Worm (Caenorhabditis elegans): ENCODE results near the gene ges-1.

The ges-1 gene

ce11 chrV:1455280-1455679 lies 23.3 kb upstream of the ges-1 start:
- TF ChIP-seq F55B11.4 (tag; optimal IDR thresholded peaks at IDR 0.05; ENCODE audit: borderline replicate concordance, insufficient read depth) (no peak), hmg-1.2 (GFP tag; IDR thresholded peaks at IDR 0.05) (peak; percentile 78), nhr-120 (GFP tag; IDR thresholded peaks at IDR 0.05) (0 out of 2 replicates have a peak, but pooled peaks have one; percentile 52), unc-130 (GFP tag; optimal IDR thresholded peaks at IDR 0.05) (no peak), mcd-1 (GFP tag; IDR thresholded peaks at IDR 0.05) (peak; percentile 40; the same call in 1 of the 2 replicates), nhr-90 (tag; optimal IDR thresholded peaks at IDR 0.05) (no peak), attf-5 (GFP tag; optimal IDR thresholded peaks at IDR 0.05) (no peak), dox-1 (GFP tag; IDR thresholded peaks at IDR 0.05) (peak; percentile 49; the same call in 1 of the 2 replicates), ceh-58 (GFP tag; IDR thresholded peaks at IDR 0.05) (no peak), ztf-28 (GFP tag; IDR thresholded peaks at IDR 0.05) (no peak), hlh-26 (GFP tag; conservative IDR thresholded peaks at IDR 0.05) (no peak), snpc-1.3 (tag; optimal IDR thresholded peaks at IDR 0.05; ENCODE audit: insufficient read depth) (no peak), snpc-4 (GFP tag; optimal IDR thresholded peaks at IDR 0.05) (peak; percentile 29), snpc-4 (tag; optimal IDR thresholded peaks at IDR 0.05) (peak in 3 of 4 experiments; percentile 71 to 94 (median 91)), sea-2 (GFP tag; IDR thresholded peaks at IDR 0.05) (no peak), egrh-3 (GFP tag; IDR thresholded peaks at IDR 0.05) (peak; percentile 62; the same call in 1 of the 2 replicates), B0336.3 (GFP tag; IDR thresholded peaks at IDR 0.05) (0 out of 2 replicates have a peak, but pooled peaks have one; percentile 22), snpc-1.1 (tag; optimal IDR thresholded peaks at IDR 0.05; ENCODE audit: insufficient read depth) (peak; percentile 78), fkh-3 (tag; optimal IDR thresholded peaks at IDR 0.05) (no peak)

- no peak for TF ChIP-seq C06A6.2 (GFP tag; conservative IDR thresholded peaks at IDR 0.05)
- TF ChIP-seq K11D2.4 (GFP tag; IDR thresholded peaks at IDR 0.05), result no peak
Observed at ce11 chrV:1454762-1455161, 22.8 kb upstream of the ges-1 start, which contains the start of gene chil-14. TSS of gene chil-14 (plus strand) at chrV:1455062.

ce11 chrV:1451334-1451733 lies 19.4 kb upstream of the ges-1 start, which contains the start of gene srj-23:
TSS of gene srj-23 (plus strand) at chrV:1451634.
- TF ChIP-seq sea-2 (GFP tag; IDR thresholded peaks at IDR 0.05), result no peak
- TF ChIP-seq Y67H2A.10 (GFP tag; conservative IDR thresholded peaks at IDR 0.05), result no peak
- no peak for TF ChIP-seq egl-18 (GFP tag; IDR thresholded peaks at IDR 0.05)
- no peak for TF ChIP-seq lin-54 (GFP tag; optimal IDR thresholded peaks at IDR 0.05)
- TF ChIP-seq mcd-1 (GFP tag; IDR thresholded peaks at IDR 0.05), result no peak
- TF ChIP-seq atf-7 (tag; optimal IDR thresholded peaks at IDR 0.05), result no peak
- TF ChIP-seq somi-1 (GFP tag; optimal IDR thresholded peaks at IDR 0.05), result no peak
- no peak for TF ChIP-seq C06A6.2 (GFP tag; conservative IDR thresholded peaks at IDR 0.05)

- TF ChIP-seq mel-28 (tag; optimal IDR thresholded peaks at IDR 0.05; ENCODE audit: borderline replicate concordance) (no peak), lin-40 (tag; optimal IDR thresholded peaks at IDR 0.05) (no peak)
Observed at ce11 chrV:1450160-1450559, 18.2 kb upstream of the ges-1 start, which contains the start of gene cnc-2. TSS of gene cnc-2 (minus strand) at chrV:1450183.

ce11 chrV:1447724-1448123 lies 15.8 kb upstream of the ges-1 start, which contains the start of gene cnc-3:
TSS of gene cnc-3 (plus strand) at chrV:1448004.
- TF ChIP-seq ztf-26 (tag; optimal IDR thresholded peaks at IDR 0.05), result no peak
- no peak for TF ChIP-seq F57C9.4 (tag; optimal IDR thresholded peaks at IDR 0.05)
- no peak for TF ChIP-seq Y53G8AR.9 (GFP tag; conservative IDR thresholded peaks at IDR 0.05)
- no peak for TF ChIP-seq mel-28 (tag; optimal IDR thresholded peaks at IDR 0.05; ENCODE audit: borderline replicate concordance)
- no peak for TF ChIP-seq attf-6 (GFP tag; IDR thresholded peaks at IDR 0.05)
- 0 out of 2 replicates have a peak, but pooled peaks have one; percentile 45 for TF ChIP-seq nfyb-1 (GFP tag; IDR thresholded peaks at IDR 0.05)
- TF ChIP-seq sea-2 (GFP tag; IDR thresholded peaks at IDR 0.05), result no peak
- no peak for TF ChIP-seq tbx-9 (tag; optimal IDR thresholded peaks at IDR 0.05; ENCODE audit: borderline replicate concordance)
- no peak for TF ChIP-seq unc-130 (GFP tag; optimal IDR thresholded peaks at IDR 0.05)
